Worm (Caenorhabditis elegans) whole organism, L1 larva: Measurements from ENCODE around the gene C36H8.1.

Experiments used
- aha-1 ChIP-seq: fragments of 150-350 bp; optimal IDR thresholded peaks from 2 replicates; lab custom pipeline; 2014; ENCODE audit warnings: missing biosample characterization, missing genetic modification characterization
- ama-1 ChIP-seq: fragments of 150-350 bp; optimal IDR thresholded peaks from 2 replicates; lab custom pipeline; 2014
- ceh-82 ChIP-seq, 3 experiments: fragments of 150-350 bp in 1 of 3; sonication (generic microtip) in 2 of 3; optimal IDR thresholded peaks; 2 replicates each; lab custom pipeline; 2014 to 2017; ENCODE audit warnings: missing biosample characterization in 3 of 3, missing genetic modification characterization in 3 of 3
- ceh-88 ChIP-seq: fragments of 200-800 bp; sonication (Bioruptor generic); IDR thresholded peaks from 2 replicates; pipeline ENCODE4 v1.3.6; 2022; ENCODE audit warnings: missing genetic modification characterization, missing compliant biosample characterization
- ceh-90 ChIP-seq: sonication (generic microtip); optimal IDR thresholded peaks from 2 replicates; lab custom pipeline; 2016; ENCODE audit warnings: missing genetic modification characterization, missing compliant biosample characterization
- dpl-1 ChIP-seq, 3 experiments: fragments of 150-350 bp in 2 of 3; sonication (generic microtip) in 1 of 3; optimal IDR thresholded peaks; 2 replicates each; lab custom pipeline; 2014 to 2017; ENCODE audit warnings: missing biosample characterization in 3 of 3, missing genetic modification characterization in 3 of 3, missing genetic modification reagents in 3 of 3
- dsc-1 ChIP-seq: sonication (generic microtip); optimal IDR thresholded peaks from 2 replicates; lab custom pipeline; 2016; ENCODE audit warnings: mild to moderate bottlenecking, missing genetic modification characterization, missing compliant biosample characterization
- efl-1 ChIP-seq, 4 experiments: fragments of 150-350 bp; optimal IDR thresholded peaks in 3 of 4; peaks in 1 of 4; 1 replicate in 1 of 4; 2 replicates in 3 of 4; lab custom pipeline; 2014; ENCODE audit warnings: missing biosample characterization in 2 of 4, missing genetic modification characterization in 2 of 4, missing genetic modification reagents in 2 of 4
- elt-2 ChIP-seq: sonication (generic microtip); optimal IDR thresholded peaks from 2 replicates; lab custom pipeline; 2016; ENCODE audit warnings: missing genetic modification characterization, mild to moderate bottlenecking, inconsistent platforms, missing compliant biosample characterization, missing genetic modification reagents
- ets-5 ChIP-seq: fragments of 200-800 bp; sonication (Bioruptor generic); IDR thresholded peaks from 2 replicates; pipeline ENCODE4 v1.3.6; 2022; ENCODE audit warnings: missing genetic modification characterization, missing compliant biosample characterization
- fkh-10 ChIP-seq: sonication (generic microtip); optimal IDR thresholded peaks from 2 replicates; lab custom pipeline; 2017; ENCODE audit warnings: missing biosample characterization, missing genetic modification reagents, missing genetic modification characterization
- hpl-2 ChIP-seq: fragments of 150-350 bp; optimal IDR thresholded peaks from 2 replicates; lab custom pipeline; 2014; ENCODE audit warnings: missing biosample characterization, missing genetic modification reagents, missing genetic modification characterization
- irx-1 ChIP-seq: sonication (generic microtip); optimal IDR thresholded peaks from 2 replicates; lab custom pipeline; 2016; ENCODE audit warnings: missing genetic modification characterization, missing compliant biosample characterization
- isw-1 ChIP-seq: fragments of 200-800 bp; sonication (Bioruptor generic); IDR thresholded peaks from 2 replicates; pipeline ENCODE4 v1.3.6; 2022; ENCODE audit warnings: missing genetic modification characterization, missing compliant biosample characterization
- jun-1 ChIP-seq: fragments of 150-350 bp; optimal IDR thresholded peaks from 2 replicates; lab custom pipeline; 2014; ENCODE audit warnings: missing biosample characterization, missing genetic modification reagents, missing genetic modification characterization
- lin-14 ChIP-seq: fragments of 200-800 bp; sonication (Bioruptor generic); optimal IDR thresholded peaks from 2 replicates; lab custom pipeline; 2018; ENCODE audit warnings: mild to moderate bottlenecking, missing genetic modification characterization, moderate library complexity, missing compliant biosample characterization
- lin-35 ChIP-seq, 2 experiments: fragments of 150-350 bp; optimal IDR thresholded peaks; 2 replicates each; lab custom pipeline; 2014; ENCODE audit warnings: missing biosample characterization in 2 of 2, missing genetic modification characterization in 2 of 2, missing genetic modification reagents in 2 of 2
- lir-3 ChIP-seq: sonication (generic microtip); optimal IDR thresholded peaks from 2 replicates; lab custom pipeline; 2016; ENCODE audit warnings: mild to moderate bottlenecking, missing genetic modification characterization, moderate library complexity, missing compliant biosample characterization; ENCODE audit not compliant: poor library complexity
- lsy-2 ChIP-seq, 2 experiments: fragments of 150-350 bp; optimal IDR thresholded peaks; 2 replicates each; lab custom pipeline; 2014; ENCODE audit warnings: missing biosample characterization in 2 of 2, missing genetic modification characterization in 2 of 2
- nhr-11 ChIP-seq: fragments of 150-350 bp; optimal IDR thresholded peaks from 2 replicates; lab custom pipeline; 2014; ENCODE audit warnings: missing biosample characterization, missing genetic modification characterization
- nhr-28 ChIP-seq: fragments of 150-350 bp; optimal IDR thresholded peaks from 2 replicates; lab custom pipeline; 2014; ENCODE audit warnings: missing biosample characterization, missing genetic modification characterization
- nhr-47 ChIP-seq: sonication (generic microtip); optimal IDR thresholded peaks from 2 replicates; lab custom pipeline; 2016; ENCODE audit warnings: mild to moderate bottlenecking, missing genetic modification characterization, moderate library complexity, missing compliant biosample characterization
- nhr-71 ChIP-seq: sonication (generic microtip); optimal IDR thresholded peaks from 2 replicates; lab custom pipeline; 2016; ENCODE audit warnings: mild to moderate bottlenecking, missing genetic modification characterization, moderate library complexity, missing compliant biosample characterization
- nhr-90 ChIP-seq: sonication (generic microtip); optimal IDR thresholded peaks from 2 replicates; lab custom pipeline; 2016; ENCODE audit warnings: mild to moderate bottlenecking, missing genetic modification characterization, missing compliant biosample characterization; ENCODE audit not compliant: poor library complexity
- sptf-1 ChIP-seq: fragments of 150-350 bp; optimal IDR thresholded peaks from 2 replicates; lab custom pipeline; 2014; ENCODE audit warnings: missing biosample characterization, missing genetic modification characterization
- swsn-7 ChIP-seq: sonication (generic microtip); optimal IDR thresholded peaks from 2 replicates; lab custom pipeline; 2016; ENCODE audit warnings: missing genetic modification characterization, missing compliant biosample characterization
- tbx-2 ChIP-seq: sonication (generic microtip); optimal IDR thresholded peaks from 2 replicates; lab custom pipeline; 2016; ENCODE audit warnings: missing genetic modification characterization, missing compliant biosample characterization
- unc-130 ChIP-seq: fragments of 150-350 bp; optimal IDR thresholded peaks from 2 replicates; lab custom pipeline; 2017; ENCODE audit warnings: missing biosample characterization, missing genetic modification characterization, inconsistent platforms
- zag-1 ChIP-seq: fragments of 150-350 bp; optimal IDR thresholded peaks from 2 replicates; lab custom pipeline; 2014; ENCODE audit warnings: missing biosample characterization, missing genetic modification characterization
- ztf-4 ChIP-seq: fragments of 150-350 bp; optimal IDR thresholded peaks from 2 replicates; lab custom pipeline; 2014; ENCODE audit warnings: missing biosample characterization, missing genetic modification characterization

The C36H8.1 gene

DNA sequence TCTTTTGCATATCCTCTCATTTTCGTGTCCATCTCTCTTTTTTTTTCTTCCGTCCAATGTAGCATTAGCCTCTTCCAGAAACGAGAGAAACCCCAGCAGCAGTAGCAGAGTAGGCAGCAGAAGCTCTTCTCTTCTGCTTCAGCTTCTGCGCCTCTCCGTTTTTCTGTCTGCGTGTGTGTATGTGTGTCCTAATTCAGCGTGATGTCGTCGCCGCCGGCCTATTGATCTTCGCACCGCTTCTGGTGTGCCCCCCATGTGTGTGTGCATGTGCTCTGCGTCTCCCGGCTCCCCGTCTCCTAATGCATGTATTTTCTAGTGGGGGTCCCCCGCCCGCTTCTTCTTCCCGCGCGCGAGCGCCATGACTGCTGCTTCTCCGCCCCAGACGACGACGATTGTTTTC is 26.8 kb upstream of the C36H8.1 start (continued):
- TF ChIP-seq swsn-7 (peak; percentile 61), ama-1 (no peak), nhr-28 (tag; lab: Kevin White, UChicago) (no peak), nhr-71 (peak; percentile 76), aha-1 (tag; lab: Kevin White, UChicago) (no peak), hpl-2 (no peak), isw-1 (GFP tag; lab: Robert Waterston, UW) (peak; percentile 48)
- TF ChIP-seq, all 84 proteins: peak for 25

DNA sequence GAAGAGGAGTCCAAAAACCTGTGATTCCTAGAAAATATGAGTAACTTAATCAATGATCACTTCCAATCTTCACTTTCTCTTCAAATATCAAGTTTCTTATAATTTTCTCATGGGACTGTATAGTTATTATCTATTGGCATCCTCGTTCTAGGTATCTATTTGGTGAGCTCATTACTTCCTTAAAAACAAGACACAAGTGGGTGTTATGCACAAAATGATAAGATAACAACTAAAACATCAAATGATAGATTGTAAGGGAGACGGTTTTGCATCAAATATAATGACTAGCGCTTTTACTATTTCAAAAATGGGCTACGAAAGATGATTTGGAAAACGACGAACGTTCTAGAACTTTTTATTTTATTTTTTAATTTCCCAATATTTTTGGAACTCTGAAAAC is 20.5 kb upstream of the C36H8.1 start, which contains the start of gene ZK897.10:
TSS of gene ZK897.10 (plus strand) at position 285 of the 400 bp plus-strand sequence.
- TF ChIP-seq lir-3 (tag; lab: Kevin White, UChicago): no peak
- TF ChIP-seq elt-2 (tag; lab: Kevin White, UChicago): peak; percentile 53
- TF ChIP-seq jun-1 (tag; lab: Kevin White, UChicago): peak; percentile 34
- TF ChIP-seq sptf-1 (tag; lab: Kevin White, UChicago): no peak

DNA sequence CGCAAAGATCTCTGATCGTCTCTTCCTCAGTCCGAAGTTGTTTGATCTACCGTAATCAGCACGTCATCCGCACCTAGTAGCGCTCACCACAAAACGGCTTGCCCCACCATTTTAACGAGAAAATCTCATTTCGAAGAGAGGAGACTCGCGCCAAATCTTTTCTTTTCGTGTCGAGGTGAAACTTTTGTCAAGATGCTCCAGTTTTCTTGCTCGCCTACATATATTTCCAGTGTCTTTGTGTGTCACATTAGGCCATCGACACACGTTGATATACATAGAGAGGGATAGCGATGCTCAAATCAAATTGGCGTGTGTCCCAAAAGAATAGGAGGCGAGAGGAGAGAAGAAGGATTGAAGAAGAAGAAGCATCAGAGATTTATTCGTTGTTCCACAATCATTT is 18.2 kb upstream of the C36H8.1 start:
- peak; percentile 78 for TF ChIP-seq lin-14 (GFP tag; lab: Kevin White, UChicago)
- peak; percentile 87 for TF ChIP-seq fkh-10 (GFP tag; lab: Kevin White, UChicago)
- peak in 1 of 2 experiments; percentile 16 for TF ChIP-seq lsy-2 (tag; optimal IDR thresholded peaks at IDR 0.05; lab: Kevin White, UChicago)
- no peak for TF ChIP-seq dsc-1 (tag; lab: Kevin White, UChicago)
- no peak for TF ChIP-seq ets-5 (GFP tag; lab: Robert Waterston, UW)
- TF ChIP-seq nhr-47: no peak
- TF ChIP-seq, all 84 proteins: peak for 3

DNA sequence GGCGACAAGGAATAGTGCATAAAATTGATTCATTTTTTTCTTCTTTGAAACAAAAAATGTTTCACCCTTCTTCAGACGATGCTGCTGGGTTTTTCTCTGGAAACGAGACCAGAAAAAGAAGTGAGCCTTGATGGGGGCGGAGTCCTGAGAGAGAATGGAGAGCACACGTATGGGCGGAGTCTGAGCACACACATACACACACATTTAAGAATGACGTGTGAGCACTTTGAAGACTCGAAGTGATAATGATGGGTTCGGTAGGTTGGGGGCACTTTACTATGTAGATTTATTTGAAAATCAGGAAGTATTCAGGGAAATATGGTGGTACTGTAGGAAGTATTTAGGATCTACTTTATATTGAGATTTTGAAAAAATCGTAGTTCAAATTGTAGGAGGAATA is 12.9 kb upstream of the C36H8.1 start, which contains the start of gene flp-9:
TSS of gene flp-9 (minus strand) at position 101 of the 400 bp plus-strand sequence.
- TF ChIP-seq ceh-90 (tag; lab: Kevin White, UChicago) (no peak), elt-2 (tag; lab: Kevin White, UChicago) (no peak), ceh-82 (tag; optimal IDR thresholded peaks at IDR 0.05; lab: Kevin White, UChicago) (no peak), unc-130 (tag; lab: Kevin White, UChicago) (no peak), lin-35 (GFP tag; optimal IDR thresholded peaks at IDR 0.05; lab: Kevin White, UChicago) (no peak)

DNA sequence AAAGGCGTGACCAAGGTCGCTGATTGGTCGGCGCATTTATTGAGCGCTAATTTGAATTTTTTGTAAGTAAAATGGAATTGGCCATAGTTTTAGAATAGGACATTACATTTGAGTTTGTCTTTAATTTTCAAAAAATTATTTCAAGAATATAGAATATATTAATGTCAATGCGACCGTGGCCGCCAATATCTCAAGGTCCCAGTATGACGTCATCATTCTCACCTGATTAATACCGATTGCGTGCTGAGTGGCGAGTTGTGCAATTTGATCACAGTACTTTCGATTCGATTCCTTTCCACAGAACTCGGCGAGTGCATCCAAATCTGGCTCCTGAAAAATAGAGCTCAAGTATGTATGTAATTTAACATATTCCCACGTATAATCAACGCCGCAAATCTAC is 11.0 kb upstream of the C36H8.1 start:
- TF ChIP-seq ceh-82 (tag; optimal IDR thresholded peaks at IDR 0.05; lab: Kevin White, UChicago): no peak
- TF ChIP-seq swsn-7: no peak
- no peak for TF ChIP-seq nhr-90 (tag; lab: Kevin White, UChicago)
- TF ChIP-seq zag-1 (tag; lab: Kevin White, UChicago): no peak
- no peak for TF ChIP-seq ceh-90 (tag; lab: Kevin White, UChicago)
- no peak for TF ChIP-seq nhr-28 (tag; lab: Kevin White, UChicago)
- no peak for TF ChIP-seq irx-1 (tag; lab: Kevin White, UChicago)
- no peak for TF ChIP-seq efl-1 (optimal IDR thresholded peaks at IDR 0.05; lab: Kevin White, UChicago)
- TF ChIP-seq efl-1 (GFP tag; optimal IDR thresholded peaks at IDR 0.05 in 1 of 2; lab: Kevin White, UChicago): peak in 1 of 2 experiments; percentile 75

DNA sequence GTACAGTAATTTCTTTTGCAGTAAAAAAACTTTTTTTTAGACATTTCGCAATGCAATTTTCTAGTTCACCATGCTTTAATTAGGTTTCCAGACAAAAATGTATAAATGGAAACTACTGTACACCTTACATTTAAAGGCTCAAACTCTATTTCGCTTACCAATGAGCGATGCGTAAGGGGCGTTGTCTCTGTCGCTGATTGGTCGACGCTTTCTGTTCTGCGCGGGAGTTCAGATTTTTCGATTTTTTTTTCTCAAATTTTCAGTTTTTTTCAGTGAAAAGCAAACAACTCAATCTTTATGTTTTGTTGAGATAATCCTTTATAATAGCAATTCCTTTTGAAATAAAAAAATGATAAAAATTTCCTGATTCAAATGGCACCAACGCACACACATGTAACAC is 9.6 kb upstream of the C36H8.1 start:
- TF ChIP-seq sptf-1 (tag; lab: Kevin White, UChicago) (no peak), nhr-11 (tag; lab: Kevin White, UChicago) (no peak), aha-1 (tag; lab: Kevin White, UChicago) (no peak), dpl-1 (GFP tag; optimal IDR thresholded peaks at IDR 0.05; lab: Kevin White, UChicago) (peak in 1 of 3 experiments; percentile 9), tbx-2 (tag; lab: Kevin White, UChicago) (no peak), ztf-4 (no peak), ceh-88 (GFP tag; lab: Robert Waterston, UW) (no peak)
